Fruit fly (Drosophila melanogaster) whole organism, pupa: ENCODE measurements around the gene side.

Experiments used
- CG10348 ChIP-seq: fragments of 200-800 bp; sonication (Bioruptor generic); IDR thresholded peaks from 2 replicates; pipeline ENCODE4 v1.3.6; 2022; ENCODE audit warnings: missing biosample characterization, missing genetic modification characterization
- CG14655 ChIP-seq: fragments of 200-800 bp; sonication (Bioruptor generic); optimal IDR thresholded peaks from 3 replicates; lab custom pipeline; 2017; ENCODE audit warnings: mild to moderate bottlenecking, missing biosample characterization, missing genetic modification reagents, missing genetic modification characterization
- CG15710 ChIP-seq: fragments of 200-800 bp; sonication (Bioruptor generic); optimal IDR thresholded peaks from 2 replicates; lab custom pipeline; 2018; ENCODE audit warnings: missing biosample characterization, mild to moderate bottlenecking, missing genetic modification characterization, moderate library complexity
- CG17806 ChIP-seq: fragments of 200-800 bp; sonication (Bioruptor generic); optimal IDR thresholded peaks from 2 replicates; lab custom pipeline; 2018; ENCODE audit warnings: missing biosample characterization, mild to moderate bottlenecking, missing genetic modification characterization, moderate library complexity
- CG32121 ChIP-seq: fragments of 200-800 bp; sonication (Bioruptor generic); IDR thresholded peaks from 2 replicates; pipeline ENCODE4 v1.3.6; 2022; ENCODE audit warnings: missing biosample characterization, missing genetic modification characterization
- CG9948 ChIP-seq: fragments of 200-800 bp; sonication (Bioruptor generic); optimal IDR thresholded peaks from 2 replicates; lab custom pipeline; 2018; ENCODE audit warnings: missing biosample characterization, mild to moderate bottlenecking, missing genetic modification characterization, moderate library complexity
- Pif1A ChIP-seq: fragments of 200-800 bp; sonication (Bioruptor generic); optimal IDR thresholded peaks from 3 replicates; lab custom pipeline; 2016; ENCODE audit warnings: missing biosample characterization, missing genetic modification characterization

- no peak for TF ChIP-seq CG15710 (tag; lab: Kevin White, UChicago)
- TF ChIP-seq CG14655 (GFP tag; lab: Kevin White, UChicago): no peak
- no peak for TF ChIP-seq CG32121 (GFP tag; lab: Robert Waterston, UW)
- TF ChIP-seq Pif1A (GFP tag; lab: Kevin White, UChicago): no peak
- no peak for TF ChIP-seq CG10348 (GFP tag; lab: Robert Waterston, UW)
- TF ChIP-seq CG9948: no peak
- no peak for TF ChIP-seq CG17806 (tag; lab: Kevin White, UChicago)
Measured at dm6 chr3R:27368617-27369016, 68.7 kb downstream of the side start, which contains the start of gene CG46335.
